Fruit fly (Drosophila melanogaster) whole organism, embryonic: ENCODE data around the gene CG33191.

ENCODE experiments used
- Awh ChIP-seq: fragments of 200-800 bp; sonication (Bioruptor generic); IDR thresholded peaks from 2 replicates; pipeline ENCODE4, ENCODE4 v1.3.6; 2022; ENCODE audit warnings: missing biosample characterization, missing genetic modification characterization
- BtbVII ChIP-seq: fragments of 200-800 bp; sonication (Bioruptor generic); optimal IDR thresholded peaks from 3 replicates; lab custom pipeline; 2017; ENCODE audit warnings: missing biosample characterization, mild to moderate bottlenecking, missing genetic modification characterization
- CG10321 ChIP-seq: fragments of 200-800 bp; sonication (Bioruptor generic); IDR thresholded peaks from 2 replicates; pipeline ENCODE4 v1.3.6; 2022; ENCODE audit warnings: missing biosample characterization, missing genetic modification characterization
- CG10543 ChIP-seq: fragments of 200-800 bp; sonication (Bioruptor generic); optimal IDR thresholded peaks from 3 replicates; lab custom pipeline; 2017; ENCODE audit warnings: missing biosample characterization, mild to moderate bottlenecking, missing genetic modification characterization, moderate library complexity
- CG11696 ChIP-seq: fragments of 200-800 bp; sonication (Bioruptor generic); IDR thresholded peaks from 2 replicates; pipeline ENCODE4 v1.3.6; 2022; ENCODE audit warnings: missing biosample characterization, missing genetic modification characterization
- CG12104 ChIP-seq: fragments of 200-800 bp; sonication (Bioruptor generic); optimal IDR thresholded peaks from 3 replicates; lab custom pipeline; 2016; ENCODE audit warnings: missing biosample characterization, missing genetic modification characterization
- CG12219 ChIP-seq: fragments of 200-800 bp; sonication (Bioruptor generic); optimal IDR thresholded peaks from 3 replicates; lab custom pipeline; 2018; ENCODE audit warnings: missing biosample characterization, mild to moderate bottlenecking, missing genetic modification characterization
- CG12744 ChIP-seq: fragments of 200-800 bp; sonication (Bioruptor generic); optimal IDR thresholded peaks from 2 replicates; lab custom pipeline; 2016; ENCODE audit warnings: missing biosample characterization, missing genetic modification characterization
- CG14014 ChIP-seq: fragments of 200-800 bp; sonication (Bioruptor generic); IDR thresholded peaks from 2 replicates; pipeline ENCODE4 v1.3.6; 2022; ENCODE audit warnings: missing biosample characterization, missing genetic modification characterization
- CG16815 ChIP-seq: fragments of 200-800 bp; sonication (Bioruptor generic); optimal IDR thresholded peaks from 3 replicates; lab custom pipeline; 2017; ENCODE audit warnings: missing biosample characterization, mild to moderate bottlenecking, missing genetic modification characterization
- CG18619 ChIP-seq: fragments of 200-800 bp; sonication (Bioruptor generic); optimal IDR thresholded peaks from 3 replicates; lab custom pipeline; 2017; ENCODE audit warnings: missing biosample characterization, mild to moderate bottlenecking, missing genetic modification characterization
- CG4282 ChIP-seq: fragments of 200-800 bp; sonication (Bioruptor generic); optimal IDR thresholded peaks from 2 replicates; lab custom pipeline; 2016; ENCODE audit warnings: missing biosample characterization, missing genetic modification characterization
- CG4707 ChIP-seq: fragments of 200-800 bp; sonication (Bioruptor generic); optimal IDR thresholded peaks from 2 replicates; lab custom pipeline; 2018; ENCODE audit warnings: missing biosample characterization, mild to moderate bottlenecking, missing genetic modification characterization, moderate library complexity
- CG7357 ChIP-seq: fragments of 200-800 bp; sonication (Bioruptor generic); IDR thresholded peaks from 3 replicates; pipeline ENCODE4 v1.3.6; 2022; ENCODE audit warnings: missing biosample characterization, missing genetic modification characterization
- CG7963 ChIP-seq: fragments of 200-800 bp; sonication (Bioruptor generic); IDR thresholded peaks from 3 replicates; pipeline ENCODE4 v1.3.6; 2022; ENCODE audit warnings: missing biosample characterization, missing genetic modification characterization; ENCODE audit not compliant: partially characterized antibody
- CG9727 ChIP-seq: fragments of 200-800 bp; sonication (Bioruptor generic); optimal IDR thresholded peaks from 3 replicates; lab custom pipeline; 2017; ENCODE audit warnings: missing biosample characterization, mild to moderate bottlenecking, missing genetic modification characterization
- CG9876 ChIP-seq: fragments of 200-800 bp; sonication (Bioruptor generic); optimal IDR thresholded peaks from 2 replicates; lab custom pipeline; 2016; ENCODE audit warnings: missing biosample characterization, missing genetic modification characterization
- CTCF ChIP-seq: fragments of 200-800 bp; sonication (Bioruptor generic); optimal IDR thresholded peaks from 2 replicates; lab custom pipeline; 2017; ENCODE audit warnings: missing biosample characterization, mild to moderate bottlenecking, missing genetic modification characterization, moderate library complexity
- CoRest ChIP-seq: fragments of 200-800 bp; sonication (Bioruptor generic); optimal IDR thresholded peaks from 3 replicates; lab custom pipeline; 2018; ENCODE audit warnings: missing biosample characterization, mild to moderate bottlenecking, missing genetic modification characterization, moderate library complexity
- Dip3 ChIP-seq: fragments of 200-800 bp; sonication (Bioruptor generic); optimal IDR thresholded peaks from 3 replicates; lab custom pipeline; 2016; ENCODE audit warnings: missing biosample characterization, missing genetic modification characterization
- ERR ChIP-seq: fragments of 200-800 bp; sonication (Bioruptor generic); optimal IDR thresholded peaks from 2 replicates; lab custom pipeline; 2016; ENCODE audit warnings: missing biosample characterization, missing genetic modification characterization
- Eip74EF ChIP-seq, 2 experiments: fragments of 200-800 bp in 1 of 2; fragments of >200 bp in 1 of 2; sonication (Bioruptor generic) in 1 of 2; optimal IDR thresholded peaks; 2 replicates each; lab custom pipeline; 2017 to 2019; ENCODE audit warnings: missing biosample characterization in 2 of 2, missing genetic modification characterization in 2 of 2, mild to moderate bottlenecking in 1 of 2, moderate library complexity in 1 of 2
- Hr3 ChIP-seq: fragments of 200-800 bp; sonication (Bioruptor generic); optimal IDR thresholded peaks from 3 replicates; lab custom pipeline; 2016; ENCODE audit warnings: missing biosample characterization, missing genetic modification characterization
- Poxn ChIP-seq: fragments of 200-800 bp; sonication (Bioruptor generic); IDR thresholded peaks from 2 replicates; pipeline ENCODE4 v1.3.6; 2022; ENCODE audit warnings: missing biosample characterization, missing genetic modification characterization
- Side ChIP-seq: fragments of 200-800 bp; sonication (Bioruptor generic); optimal IDR thresholded peaks from 2 replicates; lab custom pipeline; 2016; ENCODE audit warnings: missing biosample characterization, missing genetic modification characterization
- TFAM ChIP-seq: fragments of 200-800 bp; sonication (Bioruptor generic); optimal IDR thresholded peaks from 2 replicates; lab custom pipeline; 2017; ENCODE audit warnings: missing biosample characterization, missing genetic modification characterization, inconsistent platforms
- Trl ChIP-seq, 3 experiments: fragments of >200 bp in 2 of 3; fragments of 200-800 bp in 1 of 3; sonication (Bioruptor generic) in 1 of 3; optimal IDR thresholded peaks; 2 replicates in 1 of 3; 3 replicates in 2 of 3; lab custom pipeline; 2016 to 2017; ENCODE audit warnings: missing biosample characterization in 1 of 3, missing genetic modification characterization in 1 of 3
- Xrp1 ChIP-seq: fragments of 200-800 bp; sonication (Bioruptor generic); IDR thresholded peaks from 2 replicates; pipeline ENCODE4 v1.3.6; 2022; ENCODE audit warnings: missing biosample characterization, missing genetic modification characterization
- abd-A ChIP-seq: fragments of 200-800 bp; sonication (Bioruptor generic); optimal IDR thresholded peaks from 3 replicates; lab custom pipeline; 2019; ENCODE audit warnings: missing biosample characterization, mild to moderate bottlenecking, missing genetic modification characterization, moderate library complexity
- ap ChIP-seq: fragments of 200-800 bp; sonication (Bioruptor generic); IDR thresholded peaks from 2 replicates; pipeline ENCODE4 v1.3.6; 2022; ENCODE audit warnings: missing biosample characterization, missing genetic modification characterization
- bab2 ChIP-seq: fragments of 200-800 bp; sonication (Bioruptor generic); optimal IDR thresholded peaks from 2 replicates; lab custom pipeline; 2016; ENCODE audit warnings: missing biosample characterization, missing genetic modification characterization
- br ChIP-seq: fragments of >200 bp; optimal IDR thresholded peaks from 2 replicates; lab custom pipeline; 2017
- caup ChIP-seq: fragments of 200-800 bp; sonication (Bioruptor generic); optimal IDR thresholded peaks from 3 replicates; lab custom pipeline; 2017; ENCODE audit warnings: missing biosample characterization, mild to moderate bottlenecking, missing genetic modification characterization, moderate library complexity; ENCODE audit not compliant: severe bottlenecking
- dysf ChIP-seq: fragments of 200-800 bp; sonication (Bioruptor generic); IDR thresholded peaks from 3 replicates; pipeline ENCODE4 v1.3.6; 2022; ENCODE audit warnings: missing biosample characterization, missing genetic modification characterization
- ewg ChIP-seq: fragments of 200-800 bp; sonication (Bioruptor generic); optimal IDR thresholded peaks from 3 replicates; lab custom pipeline; 2017; ENCODE audit warnings: mild to moderate bottlenecking, missing biosample characterization, missing genetic modification reagents, missing genetic modification characterization
- gce ChIP-seq: fragments of 200-800 bp; sonication (Bioruptor generic); IDR thresholded peaks from 3 replicates; pipeline ENCODE4 v1.3.6; 2022; ENCODE audit warnings: missing biosample characterization, missing genetic modification characterization
- hb ChIP-seq: fragments of 200-800 bp; sonication (Bioruptor generic); IDR thresholded peaks from 3 replicates; pipeline ENCODE4 v1.3.6; 2022; ENCODE audit warnings: missing biosample characterization, missing genetic modification characterization; ENCODE audit not compliant: partially characterized antibody
- jing ChIP-seq: fragments of 200-800 bp; sonication (Bioruptor generic); optimal IDR thresholded peaks from 2 replicates; lab custom pipeline; 2018; ENCODE audit warnings: missing biosample characterization, mild to moderate bottlenecking, missing genetic modification characterization
- kni ChIP-seq: fragments of 200-800 bp; sonication (Bioruptor generic); optimal IDR thresholded peaks from 3 replicates; lab custom pipeline; 2017; ENCODE audit warnings: mild to moderate bottlenecking, missing biosample characterization, missing genetic modification reagents, missing genetic modification characterization
- knrl ChIP-seq: fragments of 200-800 bp; sonication (Bioruptor generic); IDR thresholded peaks from 3 replicates; pipeline ENCODE4 v1.3.6; 2022; ENCODE audit warnings: missing biosample characterization, missing genetic modification characterization; ENCODE audit not compliant: partially characterized antibody
- nau ChIP-seq: fragments of 200-800 bp; sonication (Bioruptor generic); optimal IDR thresholded peaks from 3 replicates; lab custom pipeline; 2017; ENCODE audit warnings: missing biosample characterization, mild to moderate bottlenecking, missing genetic modification characterization, missing genetic modification reagents
- pan ChIP-seq, 4 experiments: fragments of >200 bp in 3 of 4; fragments of 200-800 bp in 1 of 4; sonication (Bioruptor generic) in 1 of 4; optimal IDR thresholded peaks in 3 of 4; IDR thresholded peaks in 1 of 4; 2 replicates each; pipeline versions ENCODE4 v1.3.6 to Lab custom; 2017 to 2022; ENCODE audit warnings: missing biosample characterization in 2 of 4, missing genetic modification characterization in 2 of 4, mixed read lengths in 1 of 4
- ro ChIP-seq: fragments of 200-800 bp; sonication (Bioruptor generic); IDR thresholded peaks from 2 replicates; pipeline ENCODE4 v1.3.6; 2022; ENCODE audit warnings: missing biosample characterization, missing genetic modification characterization
- row ChIP-seq: fragments of 200-800 bp; sonication (Bioruptor generic); IDR thresholded peaks from 3 replicates; pipeline ENCODE4 v1.3.6; 2022; ENCODE audit warnings: missing biosample characterization, missing genetic modification characterization
- sens-2 ChIP-seq: fragments of 200-800 bp; sonication (Bioruptor generic); IDR thresholded peaks from 2 replicates; pipeline ENCODE4 v1.3.6; 2022; ENCODE audit warnings: missing biosample characterization, missing genetic modification characterization
- tap ChIP-seq: fragments of 200-800 bp; optimal IDR thresholded peaks from 3 replicates; lab custom pipeline; 2019; ENCODE audit warnings: missing biosample characterization, mild to moderate bottlenecking, missing genetic modification characterization, moderate library complexity
- tgo ChIP-seq: fragments of 200-800 bp; sonication (Bioruptor generic); IDR thresholded peaks from 3 replicates; pipeline ENCODE4 v1.3.6; 2022; ENCODE audit warnings: missing biosample characterization, missing genetic modification characterization
- unpg ChIP-seq: fragments of 200-800 bp; sonication (Bioruptor generic); optimal IDR thresholded peaks from 3 replicates; lab custom pipeline; 2018; ENCODE audit warnings: missing biosample characterization, mild to moderate bottlenecking, missing genetic modification characterization, moderate library complexity
- usp ChIP-seq: fragments of >200 bp; optimal IDR thresholded peaks from 2 replicates; lab custom pipeline; 2017; ENCODE audit warnings: missing biosample characterization, missing genetic modification characterization
- vvl ChIP-seq: fragments of 200-800 bp; sonication (Bioruptor generic); IDR thresholded peaks from 2 replicates; pipeline ENCODE4 v1.3.6; 2022; ENCODE audit warnings: missing biosample characterization, missing genetic modification characterization

CG33191 gene

dm6 chr3R:8820428-8820912 lies 40.7 kb upstream of the CG33191 start, which contains the start of gene aqz (continued):
- peak; percentile 60; the same call in 1 of the 2 replicates for TF ChIP-seq CG14014 (GFP tag; lab: Robert Waterston, UW)
- peak; percentile 73 for TF ChIP-seq ERR (GFP tag; lab: Kevin White, UChicago)
- TF ChIP-seq bab2 (GFP tag; lab: Kevin White, UChicago) = peak; percentile 53
- TF ChIP-seq CG9727 (GFP tag; lab: Kevin White, UChicago) = peak; percentile 41
- peak; percentile 45; the same call in 1 of the 2 replicates for TF ChIP-seq CG11696 (GFP tag; lab: Robert Waterston, UW)
- TF ChIP-seq CG4282 (GFP tag; lab: Kevin White, UChicago) = no peak
- TF ChIP-seq tap (tag; lab: Kevin White, UChicago) = peak; percentile 34
- TF ChIP-seq sens-2 (GFP tag; lab: Robert Waterston, UW) = 0 out of 2 replicates have a peak, but pooled peaks have one; percentile 21
- peak; percentile 38; the same call in 1 of the 2 replicates for TF ChIP-seq Xrp1 (GFP tag; lab: Robert Waterston, UW)
- peak; percentile 62 for TF ChIP-seq CoRest
- peak; percentile 63 for TF ChIP-seq knrl (GFP tag; lab: Robert Waterston, UW)
- no peak for TF ChIP-seq TFAM (GFP tag; lab: Kevin White, UChicago)
- peak; percentile 73 for TF ChIP-seq row (GFP tag; lab: Robert Waterston, UW)
- peak; percentile 46 for TF ChIP-seq CG12744 (GFP tag; lab: Kevin White, UChicago)
- TF ChIP-seq usp (GFP tag; lab: Kevin White, UChicago) = no peak
- TF ChIP-seq Hr3 (GFP tag; lab: Kevin White, UChicago) = no peak
- TF ChIP-seq Side (GFP tag; lab: Kevin White, UChicago) = peak; percentile 74
- peak; percentile 22 for TF ChIP-seq BtbVII (GFP tag; lab: Kevin White, UChicago)
- TF ChIP-seq abd-A (tag; lab: Kevin White, UChicago) = no peak
- TF ChIP-seq Trl (optimal IDR thresholded peaks at IDR 0.05; lab: Kevin White, UChicago) = no peak
- peak; percentile 73 for TF ChIP-seq Trl (GFP tag; optimal IDR thresholded peaks at IDR 0.05; lab: Kevin White, UChicago)
- no peak for TF ChIP-seq ro
- TF ChIP-seq Awh (GFP tag; lab: Robert Waterston, UW) = peak; percentile 28; the same call in 1 of the 2 replicates
- peak; percentile 14 for TF ChIP-seq CG12219 (GFP tag; lab: Kevin White, UChicago)
- TF ChIP-seq gce (GFP tag; lab: Robert Waterston, UW) = no peak; the same call in 2 of the 3 replicates
- peak; percentile 76 for TF ChIP-seq CTCF (GFP tag; lab: Kevin White, UChicago)
- TF ChIP-seq hb = no peak
- peak; percentile 81 for TF ChIP-seq caup
- no peak for TF ChIP-seq CG7963
- peak; percentile 85 for TF ChIP-seq CG10543 (GFP tag; lab: Kevin White, UChicago)
- no peak for TF ChIP-seq br (lab: Kevin White, UChicago)
- TF ChIP-seq CG18619 (GFP tag; lab: Kevin White, UChicago) = peak; percentile 55
- no peak for TF ChIP-seq jing (GFP tag; lab: Kevin White, UChicago)
- peak; percentile 59; the same call in 1 of the 3 replicates for TF ChIP-seq dysf (GFP tag; lab: Robert Waterston, UW)
- no peak for TF ChIP-seq ap
- peak; percentile 35 for TF ChIP-seq unpg (GFP tag; lab: Kevin White, UChicago)
- no peak for TF ChIP-seq Poxn (GFP tag; lab: Robert Waterston, UW)
- TF ChIP-seq ewg = peak; percentile 98
- no peak for TF ChIP-seq nau (GFP tag; lab: Kevin White, UChicago)
- peak; percentile 85 for TF ChIP-seq vvl
- peak; percentile 35; the same call in 2 of the 3 replicates for TF ChIP-seq tgo (GFP tag; lab: Robert Waterston, UW)
- TF ChIP-seq CG10321 (GFP tag; lab: Robert Waterston, UW) = peak; percentile 7; the same call in 1 of the 2 replicates
- no peak for TF ChIP-seq pan (optimal IDR thresholded peaks at IDR 0.05; lab: Kevin White, UChicago)
- peak in 1 of 2 experiments; percentile 65 for TF ChIP-seq pan (GFP tag; optimal IDR thresholded peaks at IDR 0.05 in 1 of 2, IDR thresholded peaks at IDR 0.05 in 1 of 2)
- TF ChIP-seq CG12104 (GFP tag; lab: Kevin White, UChicago) = no peak
- peak; percentile 63 for TF ChIP-seq CG4707 (GFP tag; lab: Kevin White, UChicago)
- peak; percentile 40 for TF ChIP-seq CG9876 (GFP tag; lab: Kevin White, UChicago)
- TF ChIP-seq CG16815 (GFP tag; lab: Kevin White, UChicago) = no peak
- peak; percentile 70 for TF ChIP-seq kni
- peak; percentile 44; the same call in 1 of the 3 replicates for TF ChIP-seq CG7357 (GFP tag; lab: Robert Waterston, UW)
- peak; percentile 57 for TF ChIP-seq Dip3 (GFP tag; lab: Kevin White, UChicago)
- peak in 1 of 2 experiments; percentile 87 for TF ChIP-seq Eip74EF (GFP tag; optimal IDR thresholded peaks at IDR 0.05; lab: Kevin White, UChicago)
